ENCODE assay signal across 2 worm cellular contexts in the genomic region with DNA sequence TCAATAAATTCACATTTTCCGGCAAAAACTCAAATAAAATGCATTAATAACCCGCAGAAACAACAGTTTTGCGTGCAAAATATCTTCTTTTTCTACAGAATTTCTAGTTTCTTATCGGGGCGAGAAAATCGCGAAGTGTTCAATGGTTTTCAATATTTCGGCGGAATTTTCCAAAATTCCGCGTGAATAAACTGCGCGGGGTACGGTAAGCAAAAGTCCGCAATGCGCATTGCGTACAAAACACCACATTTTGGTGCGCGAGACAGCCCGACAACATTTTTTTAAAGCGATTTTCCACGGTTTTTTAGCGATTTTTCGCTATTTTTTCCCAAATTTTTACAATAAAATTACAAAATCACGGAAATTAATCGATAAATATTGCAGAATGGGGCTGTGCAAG.
TF ChIP-seq lines count a peak whose summit lies in the region.

Gene Y45G12B.2 (plus strand): TSS at position 383 of the 400 bp plus-strand sequence.

TF ChIP-seq in whole organism, L1 larva, 84 proteins besides CTCF, POLR2A, EP300 and RAD21 (continued from another document and continues in another):
- peak; percentile 84 for TF ChIP-seq mep-1 (tag; optimal IDR thresholded peaks at IDR 0.05; lab: Kevin White, UChicago)
- peak; percentile 72 for TF ChIP-seq nhr-20 (tag; optimal IDR thresholded peaks at IDR 0.05; lab: Kevin White, UChicago)
- no peak for TF ChIP-seq ces-1 (GFP tag; optimal IDR thresholded peaks at IDR 0.05; lab: Kevin White, UChicago)
- no peak for TF ChIP-seq hpl-2 (GFP tag; optimal IDR thresholded peaks at IDR 0.05; lab: Kevin White, UChicago)
- peak; percentile 65 to 82 (median 76) for TF ChIP-seq dpl-1 (GFP tag; optimal IDR thresholded peaks at IDR 0.05; lab: Kevin White, UChicago)
- TF ChIP-seq snpc-4 (tag; optimal IDR thresholded peaks at IDR 0.05; lab: Kevin White, UChicago): peak; percentile 21
- TF ChIP-seq elt-3 (tag; optimal IDR thresholded peaks at IDR 0.05; lab: Kevin White, UChicago): peak in 1 of 6 experiments; percentile 34
- TF ChIP-seq nhr-19 (GFP tag; conservative IDR thresholded peaks at IDR 0.05; lab: Robert Waterston, UW): peak; percentile 58
- no peak for TF ChIP-seq Y116A8C.19 (tag; optimal IDR thresholded peaks at IDR 0.05; lab: Kevin White, UChicago; ENCODE audit: borderline replicate concordance)
- TF ChIP-seq C16A3.4 (tag; optimal IDR thresholded peaks at IDR 0.05; lab: Kevin White, UChicago): peak; percentile 61
- peak; percentile 74 for TF ChIP-seq nhr-71 (tag; optimal IDR thresholded peaks at IDR 0.05; lab: Kevin White, UChicago)
- no peak for TF ChIP-seq ceh-63 (GFP tag; optimal IDR thresholded peaks at IDR 0.05; lab: Kevin White, UChicago)
- no peak for TF ChIP-seq sox-4 (tag; optimal IDR thresholded peaks at IDR 0.05; lab: Kevin White, UChicago)
- peak; percentile 55 for TF ChIP-seq jun-1 (tag; optimal IDR thresholded peaks at IDR 0.05; lab: Kevin White, UChicago)
- peak in 1 of 2 experiments; percentile 71 for TF ChIP-seq mdl-1 (tag; optimal IDR thresholded peaks at IDR 0.05; lab: Kevin White, UChicago)
- TF ChIP-seq nhr-85 (tag; lab: Kevin White, UChicago): peak; percentile 70
- TF ChIP-seq egl-13 (tag; optimal IDR thresholded peaks at IDR 0.05; lab: Kevin White, UChicago): no peak
- TF ChIP-seq ama-1 (optimal IDR thresholded peaks at IDR 0.05; lab: Kevin White, UChicago): no peak
- TF ChIP-seq alr-1 (tag; optimal IDR thresholded peaks at IDR 0.05; lab: Kevin White, UChicago; ENCODE audit: borderline replicate concordance): no peak
- peak; percentile 47 for TF ChIP-seq fkh-8 (tag; optimal IDR thresholded peaks at IDR 0.05; lab: Kevin White, UChicago)
- no peak for TF ChIP-seq rnt-1 (tag; optimal IDR thresholded peaks at IDR 0.05; lab: Kevin White, UChicago)
- peak; percentile 30 for TF ChIP-seq dsc-1 (tag; optimal IDR thresholded peaks at IDR 0.05; lab: Kevin White, UChicago)
- TF ChIP-seq tbx-2 (tag; optimal IDR thresholded peaks at IDR 0.05; lab: Kevin White, UChicago): peak; percentile 66
- no peak for TF ChIP-seq zip-4 (GFP tag; optimal IDR thresholded peaks at IDR 0.05; lab: Kevin White, UChicago)
- peak; percentile 74 to 86 for TF ChIP-seq lin-35 (GFP tag; optimal IDR thresholded peaks at IDR 0.05; lab: Kevin White, UChicago)
- no peak for TF ChIP-seq unc-30 (tag; optimal IDR thresholded peaks at IDR 0.05; lab: Kevin White, UChicago)
- no peak for TF ChIP-seq zag-1 (tag; optimal IDR thresholded peaks at IDR 0.05; lab: Kevin White, UChicago)
- no peak for TF ChIP-seq tlp-1 (tag; optimal IDR thresholded peaks at IDR 0.05; lab: Kevin White, UChicago)
- TF ChIP-seq nhr-28 (tag; optimal IDR thresholded peaks at IDR 0.05; lab: Kevin White, UChicago): no peak
- peak; percentile 54 for TF ChIP-seq blmp-1 (tag; optimal IDR thresholded peaks at IDR 0.05; lab: Kevin White, UChicago)
- no peak for TF ChIP-seq ceh-8 (GFP tag; optimal IDR thresholded peaks at IDR 0.05; lab: Kevin White, UChicago)
- TF ChIP-seq nhr-12 (tag; optimal IDR thresholded peaks at IDR 0.05; lab: Kevin White, UChicago): no peak
- no peak for TF ChIP-seq hlh-4 (tag; optimal IDR thresholded peaks at IDR 0.05; lab: Kevin White, UChicago)
- TF ChIP-seq snu-23 (GFP tag; optimal IDR thresholded peaks at IDR 0.05; lab: Kevin White, UChicago): peak; percentile 84
- no peak for TF ChIP-seq pqm-1 (tag; optimal IDR thresholded peaks at IDR 0.05; lab: Kevin White, UChicago)
- no peak for TF ChIP-seq mab-9 (GFP tag; IDR thresholded peaks at IDR 0.05; lab: Robert Waterston, UW)
- TF ChIP-seq C34B4.2 (tag; optimal IDR thresholded peaks at IDR 0.05; lab: Kevin White, UChicago): no peak
- TF ChIP-seq lsy-2 (tag; optimal IDR thresholded peaks at IDR 0.05; lab: Kevin White, UChicago): peak; percentile 99
- TF ChIP-seq unc-98 (GFP tag; IDR thresholded peaks at IDR 0.05; lab: Robert Waterston, UW): no peak
- no peak for TF ChIP-seq unc-62 (GFP tag; optimal IDR thresholded peaks at IDR 0.05; lab: Kevin White, UChicago)
- TF ChIP-seq hlh-17 (GFP tag; optimal IDR thresholded peaks at IDR 0.05; lab: Kevin White, UChicago; ENCODE audit: borderline replicate concordance): no peak
- TF ChIP-seq nhr-77 (tag; optimal IDR thresholded peaks at IDR 0.05; lab: Kevin White, UChicago): peak; percentile 18
- no peak for TF ChIP-seq ceh-88 (GFP tag; IDR thresholded peaks at IDR 0.05; lab: Robert Waterston, UW)
- no peak for TF ChIP-seq ceh-90 (tag; optimal IDR thresholded peaks at IDR 0.05; lab: Kevin White, UChicago)
- peak; percentile 40 for TF ChIP-seq fos-1 (tag; optimal IDR thresholded peaks at IDR 0.05; lab: Kevin White, UChicago)
- TF ChIP-seq irx-1 (tag; optimal IDR thresholded peaks at IDR 0.05; lab: Kevin White, UChicago): no peak
- peak; percentile 62 for TF ChIP-seq nhr-90 (tag; optimal IDR thresholded peaks at IDR 0.05; lab: Kevin White, UChicago; ENCODE audit: poor library complexity)
- no peak for TF ChIP-seq pag-3 (tag; optimal IDR thresholded peaks at IDR 0.05; lab: Kevin White, UChicago; ENCODE audit: borderline replicate concordance, insufficient read depth)
- peak; percentile 80 for TF ChIP-seq xbp-1 (tag; optimal IDR thresholded peaks at IDR 0.05; lab: Kevin White, UChicago)
- TF ChIP-seq nhr-11 (tag; optimal IDR thresholded peaks at IDR 0.05; lab: Kevin White, UChicago): no peak
- TF ChIP-seq mef-2 (tag; optimal IDR thresholded peaks at IDR 0.05; lab: Kevin White, UChicago): no peak
- TF ChIP-seq ztf-11 (tag; optimal IDR thresholded peaks at IDR 0.05; lab: Kevin White, UChicago): no peak
- no peak for TF ChIP-seq aha-1 (tag; optimal IDR thresholded peaks at IDR 0.05; lab: Kevin White, UChicago)
- no peak for TF ChIP-seq sptf-1 (tag; optimal IDR thresholded peaks at IDR 0.05; lab: Kevin White, UChicago)
- no peak for TF ChIP-seq nhr-76 (tag; optimal IDR thresholded peaks at IDR 0.05; lab: Kevin White, UChicago)
- TF ChIP-seq ztf-4 (tag; optimal IDR thresholded peaks at IDR 0.05; lab: Kevin White, UChicago): no peak
- no peak for TF ChIP-seq nhr-237 (tag; optimal IDR thresholded peaks at IDR 0.05; lab: Kevin White, UChicago)
- TF ChIP-seq pax-3 (tag; optimal IDR thresholded peaks at IDR 0.05; lab: Kevin White, UChicago): no peak
- no peak for TF ChIP-seq lir-3 (tag; optimal IDR thresholded peaks at IDR 0.05; lab: Kevin White, UChicago; ENCODE audit: poor library complexity)
- TF ChIP-seq C04F5.9 (tag; optimal IDR thresholded peaks at IDR 0.05; lab: Kevin White, UChicago): no peak
- no peak for TF ChIP-seq lin-39 (tag; optimal IDR thresholded peaks at IDR 0.05; lab: Kevin White, UChicago)
- peak; percentile 93 for TF ChIP-seq F16B12.6 (tag; optimal IDR thresholded peaks at IDR 0.05; lab: Kevin White, UChicago)
- peak; percentile 61 for TF ChIP-seq swsn-7 (tag; optimal IDR thresholded peaks at IDR 0.05; lab: Kevin White, UChicago)
- TF ChIP-seq fkh-10 (GFP tag; optimal IDR thresholded peaks at IDR 0.05; lab: Kevin White, UChicago): no peak
- peak; percentile 45 for TF ChIP-seq skn-1 (tag; optimal IDR thresholded peaks at IDR 0.05; lab: Kevin White, UChicago)

TF ChIP-seq in whole organism, young adult, 124 proteins besides CTCF, POLR2A, EP300 and RAD21 (continued from another document):
- TF ChIP-seq Y67H2A.10 (GFP tag; conservative IDR thresholded peaks at IDR 0.05; lab: Robert Waterston, UW): no peak
- no peak for TF ChIP-seq fkh-3 (tag; optimal IDR thresholded peaks at IDR 0.05; lab: Kevin White, UChicago)
- no peak for TF ChIP-seq lin-26 (GFP tag; IDR thresholded peaks at IDR 0.05; lab: Robert Waterston, UW)
- peak; percentile 6 for TF ChIP-seq athp-1 (tag; optimal IDR thresholded peaks at IDR 0.05; lab: Kevin White, UChicago)
- no peak for TF ChIP-seq madf-10 (tag; optimal IDR thresholded peaks at IDR 0.05; lab: Kevin White, UChicago)
- no peak for TF ChIP-seq tbx-9 (tag; optimal IDR thresholded peaks at IDR 0.05; lab: Kevin White, UChicago; ENCODE audit: borderline replicate concordance)
- no peak for TF ChIP-seq ztf-26 (tag; optimal IDR thresholded peaks at IDR 0.05; lab: Kevin White, UChicago)
- TF ChIP-seq snpc-4 (GFP tag; optimal IDR thresholded peaks at IDR 0.05; lab: Kevin White, UChicago): no peak
- TF ChIP-seq snpc-4 (tag; optimal IDR thresholded peaks at IDR 0.05; lab: Kevin White, UChicago): peak in 2 of 4 experiments; percentile 58 to 69
- no peak for TF ChIP-seq F39B2.1 (GFP tag; IDR thresholded peaks at IDR 0.05; lab: Robert Waterston, UW)
- no peak for TF ChIP-seq T26A5.8 (tag; optimal IDR thresholded peaks at IDR 0.05; lab: Kevin White, UChicago)
- no peak for TF ChIP-seq hlh-26 (GFP tag; conservative IDR thresholded peaks at IDR 0.05; lab: Robert Waterston, UW)
- TF ChIP-seq K11D2.4 (GFP tag; IDR thresholded peaks at IDR 0.05; lab: Robert Waterston, UW): no peak
- no peak for TF ChIP-seq cebp-1 (GFP tag; IDR thresholded peaks at IDR 0.05; lab: Robert Waterston, UW)
- peak; percentile 56 for TF ChIP-seq cebp-1 (tag; optimal IDR thresholded peaks at IDR 0.05; lab: Kevin White, UChicago)
- TF ChIP-seq attf-5 (GFP tag; optimal IDR thresholded peaks at IDR 0.05; lab: Kevin White, UChicago): peak; percentile 30
- TF ChIP-seq ztf-25 (GFP tag; IDR thresholded peaks at IDR 0.05; lab: Robert Waterston, UW): no peak
- peak; percentile 37 for TF ChIP-seq F33H1.4 (GFP tag; IDR thresholded peaks at IDR 0.05; lab: Robert Waterston, UW)
- no peak for TF ChIP-seq egrh-3 (GFP tag; IDR thresholded peaks at IDR 0.05; lab: Robert Waterston, UW)
- peak; percentile 41 for TF ChIP-seq tbp1 (GFP tag; optimal IDR thresholded peaks at IDR 0.05; lab: Kevin White, UChicago)
- TF ChIP-seq repo-1 (tag; optimal IDR thresholded peaks at IDR 0.05; lab: Kevin White, UChicago): no peak
- TF ChIP-seq B0019.2 (GFP tag; conservative IDR thresholded peaks at IDR 0.05; lab: Robert Waterston, UW): no peak
- no peak for TF ChIP-seq ceh-79 (tag; optimal IDR thresholded peaks at IDR 0.05; lab: Kevin White, UChicago)
- peak; percentile 5 for TF ChIP-seq ztf-18 (tag; optimal IDR thresholded peaks at IDR 0.05; lab: Kevin White, UChicago)
- TF ChIP-seq ztf-6 (GFP tag; IDR thresholded peaks at IDR 0.05; lab: Robert Waterston, UW): no peak
- no peak for TF ChIP-seq snpc-3.4 (tag; optimal IDR thresholded peaks at IDR 0.05; lab: Kevin White, UChicago)
- TF ChIP-seq dpff-1 (tag; optimal IDR thresholded peaks at IDR 0.05; lab: Kevin White, UChicago): no peak
- no peak for TF ChIP-seq ceh-91 (GFP tag; IDR thresholded peaks at IDR 0.05; lab: Robert Waterston, UW)
- no peak for TF ChIP-seq aptf-2 (GFP tag; conservative IDR thresholded peaks at IDR 0.05; lab: Robert Waterston, UW)
- peak; percentile 73 for TF ChIP-seq lin-54 (GFP tag; optimal IDR thresholded peaks at IDR 0.05; lab: Kevin White, UChicago)
- peak; percentile 59; the same call in 1 of the 2 replicates for TF ChIP-seq C17E4.6 (GFP tag; IDR thresholded peaks at IDR 0.05; lab: Robert Waterston, UW)
- TF ChIP-seq lir-1 (GFP tag; conservative IDR thresholded peaks at IDR 0.05; lab: Robert Waterston, UW): no peak
- peak in 1 of 3 experiments; percentile 57 for TF ChIP-seq lin-35 (GFP tag; optimal IDR thresholded peaks at IDR 0.05; lab: Kevin White, UChicago)
- peak; percentile 88 for TF ChIP-seq F23B12.7 (tag; optimal IDR thresholded peaks at IDR 0.05; lab: Kevin White, UChicago; ENCODE audit: insufficient read depth)
TF ChIP-seq in whole organism, young adult: peak in this region for 27.
